Fruit fly (Drosophila melanogaster): ENCODE data around the gene CG44227.

CG44227 gene

DNA sequence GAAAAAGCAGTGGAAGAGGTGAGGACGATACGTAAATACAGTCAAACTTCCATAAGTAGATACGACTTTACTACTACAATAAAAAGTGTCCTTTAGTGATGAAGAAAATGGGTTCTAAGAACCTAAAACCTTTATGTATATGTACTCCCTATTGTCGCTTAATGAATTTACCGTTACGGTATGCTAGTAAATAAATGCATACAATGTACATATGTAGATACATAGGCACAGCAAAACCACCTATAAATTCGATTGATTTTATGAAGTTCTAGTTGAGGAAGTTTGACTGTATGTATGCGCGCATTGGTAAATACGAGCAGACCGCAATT is 31.5 kb upstream of the CG44227 start:
- TF ChIP-seq grau (tag; optimal IDR thresholded peaks at IDR 0.05) (peak; percentile 75), Taf1 (GFP tag; IDR thresholded peaks at IDR 0.05) (peak; percentile 17; the same call in 1 of the 2 replicates), Hsf (GFP tag; optimal IDR thresholded peaks at IDR 0.05) (no peak)

DNA sequence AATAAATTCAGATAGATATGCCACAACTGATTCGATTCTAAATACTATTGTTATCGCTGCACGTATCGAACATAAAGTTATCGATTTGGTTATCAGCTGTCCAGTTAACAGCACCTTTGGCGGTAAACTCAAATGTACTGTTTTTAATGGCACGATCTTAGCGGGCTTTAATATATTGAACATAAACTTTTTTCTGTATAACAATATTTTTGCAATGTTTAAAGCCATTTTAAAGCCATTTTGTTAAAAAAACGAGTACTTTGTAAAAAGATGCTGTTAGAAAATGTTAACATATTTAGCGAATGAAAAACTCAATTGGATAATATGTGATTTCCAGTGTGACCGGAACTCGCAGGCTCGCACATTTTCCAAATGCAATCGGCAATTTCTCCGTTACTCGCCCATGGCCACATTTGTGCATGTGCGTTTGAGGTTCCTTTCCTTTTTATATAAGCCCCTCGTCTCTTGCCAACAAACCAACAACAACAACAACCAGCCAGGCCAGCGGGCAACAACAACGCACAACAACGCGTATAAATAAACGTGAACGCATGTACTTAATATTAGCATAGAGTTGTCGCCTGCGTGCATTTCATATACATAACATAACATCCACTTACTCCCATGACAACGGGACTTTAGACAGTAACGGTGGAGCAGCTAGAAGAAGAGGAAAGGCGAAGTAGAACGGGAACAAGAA is 31.0 kb upstream of the CG44227 start, which contains the start of gene TMEM216:
Gene TMEM216 (plus strand): TSS at position 393 of the 700 bp plus-strand sequence.
- TF ChIP-seq CG3838 (GFP tag; optimal IDR thresholded peaks at IDR 0.05) (no peak), yki (optimal IDR thresholded peaks at IDR 0.05) (no peak), Hand (GFP tag; optimal IDR thresholded peaks at IDR 0.05) (no peak), Mes4 (GFP tag; optimal IDR thresholded peaks at IDR 0.05) (peak; percentile 2), CG14710 (tag; optimal IDR thresholded peaks at IDR 0.05) (peak; percentile 60), al (GFP tag; IDR thresholded peaks at IDR 0.05) (no peak), Atf6 (GFP tag; IDR thresholded peaks at IDR 0.05) (no peak), nom (GFP tag; optimal IDR thresholded peaks at IDR 0.05) (no peak), Ravus (GFP tag; IDR thresholded peaks at IDR 0.05) (no peak), Med (GFP tag) (peak; percentile 76), Oaz (GFP tag; IDR thresholded peaks at IDR 0.05) (no peak), vfl (GFP tag; optimal IDR thresholded peaks at IDR 0.05) (no peak), HmgZ (tag; optimal IDR thresholded peaks at IDR 0.05) (peak; percentile 48), CG31224 (GFP tag; IDR thresholded peaks at IDR 0.05) (no peak), dimm (GFP tag; IDR thresholded peaks at IDR 0.05) (no peak), zfh1 (GFP tag; IDR thresholded peaks at IDR 0.05) (no peak), Sry-β (GFP tag; optimal IDR thresholded peaks at IDR 0.05) (peak; percentile 44), HLH54F (GFP tag; optimal IDR thresholded peaks at IDR 0.05) (no peak), CG17829 (tag; optimal IDR thresholded peaks at IDR 0.05) (peak; percentile 24), dati (GFP tag; IDR thresholded peaks at IDR 0.05) (no peak), Dbx (GFP tag; IDR thresholded peaks at IDR 0.05) (no peak), cad (GFP tag; optimal IDR thresholded peaks at IDR 0.05) (no peak), phol (tag; optimal IDR thresholded peaks at IDR 0.05) (peak; percentile 12), vvl (GFP tag; IDR thresholded peaks at IDR 0.05) (peak; percentile 64; the same call in 1 of the 2 replicates), sc (optimal IDR thresholded peaks at IDR 0.05) (no peak), sc (GFP tag; optimal IDR thresholded peaks at IDR 0.05) (no peak), Lhr (GFP tag; optimal IDR thresholded peaks at IDR 0.05) (peak; percentile 76), hbn (GFP tag; IDR thresholded peaks at IDR 0.05; ENCODE audit: partially characterized antibody) (peak; percentile 38; the same call in 1 of the 2 replicates), unc-4 (GFP tag; IDR thresholded peaks at IDR 0.05; ENCODE audit: partially characterized antibody) (peak; percentile 49; the same call in 1 of the 2 replicates), bowl (GFP tag; IDR thresholded peaks at IDR 0.05) (no peak), sens (GFP tag) (peak; percentile 76), ab (GFP tag; optimal IDR thresholded peaks at IDR 0.05) (no peak), amos (GFP tag; IDR thresholded peaks at IDR 0.05; ENCODE audit: partially characterized antibody) (peak; percentile 41; the same call in 1 of the 2 replicates), CG12155 (GFP tag; optimal IDR thresholded peaks at IDR 0.05) (peak; percentile 4), CG8359 (GFP tag; optimal IDR thresholded peaks at IDR 0.05; ENCODE audit: borderline replicate concordance) (no peak), pzg (GFP tag; optimal IDR thresholded peaks at IDR 0.05) (peak; percentile 82), NC2β (GFP tag; optimal IDR thresholded peaks at IDR 0.05) (peak; percentile 8), row (GFP tag; IDR thresholded peaks at IDR 0.05) (0 out of 3 replicates have a peak, but pooled peaks have one; percentile 5), Oli (tag; optimal IDR thresholded peaks at IDR 0.05) (no peak), Mad (GFP tag; optimal IDR thresholded peaks at IDR 0.05) (peak; percentile 25), chinmo (GFP tag; IDR thresholded peaks at IDR 0.05; ENCODE audit: partially characterized antibody) (peak; percentile 84; the same call in 1 of the 4 replicates), nmo (GFP tag; optimal IDR thresholded peaks at IDR 0.05) (peak; percentile 10), Hr3 (GFP tag; optimal IDR thresholded peaks at IDR 0.05) (peak; percentile 21), E2f2 (GFP tag; IDR thresholded peaks at IDR 0.05) (peak; percentile 91), trem (tag; optimal IDR thresholded peaks at IDR 0.05) (peak; percentile 65), CG8290 (GFP tag; optimal IDR thresholded peaks at IDR 0.05) (peak; percentile 25), CG8290 (tag; optimal IDR thresholded peaks at IDR 0.05) (no peak)
